Worm (Caenorhabditis elegans) whole organism, L4/young adult: ENCODE results near the gene pmt-2.

Experiments
- W03F9.2 ChIP-seq: fragments of 150-350 bp; optimal IDR thresholded peaks from 2 replicates; lab custom pipeline; 2014; ENCODE audit warnings: missing biosample characterization, missing genetic modification characterization
- him-1 ChIP-seq: sonication (generic microtip); optimal IDR thresholded peaks from 2 replicates; lab custom pipeline; 2016; ENCODE audit warnings: missing genotype, missing genetic modification reagents, missing genetic modification characterization, missing compliant biosample characterization

ce11 chrV:4642691-4643090, 14.3 kb downstream of the pmt-2 start, which contains the start of gene soc-1:
- no peak for TF ChIP-seq W03F9.2 (tag; lab: Kevin White, UChicago)
- TF ChIP-seq him-1, result no peak
